Worm (Caenorhabditis elegans) whole organism, L3 larva: ENCODE data around the gene mtm-5.

Experiments
- aly-2 ChIP-seq: fragments of 150-350 bp; optimal IDR thresholded peaks from 2 replicates; lab custom pipeline; 2014; ENCODE audit warnings: missing biosample characterization, missing genetic modification characterization
- daf-12 ChIP-seq: fragments of 150-350 bp; optimal IDR thresholded peaks from 2 replicates; lab custom pipeline; 2014; ENCODE audit warnings: missing biosample characterization, missing genetic modification reagents, missing genetic modification characterization
- egl-27 ChIP-seq: sonication (generic microtip); optimal IDR thresholded peaks from 4 replicates; lab custom pipeline; 2017; ENCODE audit warnings: missing biosample characterization, missing genetic modification reagents, missing genetic modification characterization
- mdl-1 ChIP-seq: fragments of 150-350 bp; optimal IDR thresholded peaks from 2 replicates; lab custom pipeline; 2014; ENCODE audit warnings: missing biosample characterization, missing genetic modification characterization
- nhr-11 ChIP-seq: fragments of 150-350 bp; optimal IDR thresholded peaks from 2 replicates; lab custom pipeline; 2014; ENCODE audit warnings: missing biosample characterization, missing genetic modification characterization
- nhr-43 ChIP-seq: sonication (generic microtip); optimal IDR thresholded peaks from 2 replicates; lab custom pipeline; 2016; ENCODE audit warnings: mild to moderate bottlenecking, missing genetic modification characterization, missing compliant biosample characterization; ENCODE audit not compliant: poor library complexity, severe bottlenecking
- skn-1 ChIP-seq: fragments of 150-350 bp; optimal IDR thresholded peaks from 2 replicates; lab custom pipeline; 2014; ENCODE audit warnings: missing biosample characterization, missing genetic modification characterization
- zag-1 ChIP-seq: fragments of 150-350 bp; optimal IDR thresholded peaks from 2 replicates; lab custom pipeline; 2014; ENCODE audit warnings: missing biosample characterization, missing genetic modification characterization

- TF ChIP-seq egl-27 (tag; lab: Kevin White, UChicago) (no peak), skn-1 (tag; lab: Kevin White, UChicago) (no peak), daf-12 (tag; lab: Kevin White, UChicago) (no peak), aly-2 (tag; lab: Kevin White, UChicago) (no peak), mdl-1 (tag; lab: Kevin White, UChicago) (no peak), nhr-43 (tag; lab: Kevin White, UChicago) (no peak), zag-1 (tag; lab: Kevin White, UChicago) (no peak), nhr-11 (tag; lab: Kevin White, UChicago) (no peak)
Observed at ce11 chrX:5197440-5197839, 45.8 kb downstream of the mtm-5 start.
